Worm (Caenorhabditis elegans) whole organism, mixed stage, embryonic: Measurements from ENCODE around the gene F07D3.3.

Experiments
- M03D4.4 ChIP-seq: sonication (generic microtip); optimal IDR thresholded peaks from 2 replicates; lab custom pipeline; 2017; ENCODE audit warnings: mild to moderate bottlenecking, missing genetic modification characterization, missing compliant biosample characterization
- bed-3 ChIP-seq: fragments of 200-800 bp; sonication (Bioruptor generic); optimal IDR thresholded peaks from 3 replicates; lab custom pipeline; 2018; ENCODE audit warnings: mild to moderate bottlenecking, missing genetic modification characterization, moderate library complexity, missing compliant biosample characterization
- blmp-1 ChIP-seq: fragments of 150-350 bp; optimal IDR thresholded peaks from 2 replicates; lab custom pipeline; 2014; ENCODE audit warnings: missing biosample characterization, missing genetic modification characterization
- ceh-43 ChIP-seq: fragments of 200-800 bp; sonication (Bioruptor generic); optimal IDR thresholded peaks from 2 replicates; lab custom pipeline; 2018; ENCODE audit warnings: mild to moderate bottlenecking, missing genetic modification characterization, moderate library complexity, missing compliant biosample characterization
- ceh-83 ChIP-seq: fragments of 200-800 bp; sonication (Bioruptor generic); optimal IDR thresholded peaks from 2 replicates; lab custom pipeline; 2018; ENCODE audit warnings: mild to moderate bottlenecking, missing genetic modification characterization, missing compliant biosample characterization
- ces-1 ChIP-seq: fragments of 150-350 bp; optimal IDR thresholded peaks from 2 replicates; lab custom pipeline; 2014; ENCODE audit warnings: missing biosample characterization, missing genetic modification reagents, missing genetic modification characterization
- cnd-1 ChIP-seq: fragments of 200-800 bp; sonication (Bioruptor generic); optimal IDR thresholded peaks from 2 replicates; lab custom pipeline; 2018; ENCODE audit warnings: mild to moderate bottlenecking, missing genetic modification characterization, missing compliant biosample characterization
- drap-1 ChIP-seq: fragments of 200-800 bp; sonication (Bioruptor generic); optimal IDR thresholded peaks from 3 replicates; lab custom pipeline; 2018; ENCODE audit warnings: mild to moderate bottlenecking, missing genetic modification characterization, missing compliant biosample characterization
- elt-1 ChIP-seq: sonication (generic microtip); optimal IDR thresholded peaks from 2 replicates; lab custom pipeline; 2017; ENCODE audit warnings: missing genetic modification characterization, mild to moderate bottlenecking, missing compliant biosample characterization, antibody characterized with exemption, moderate library complexity, borderline replicate concordance; ENCODE audit not compliant: insufficient read depth
- elt-3 ChIP-seq: fragments of 150-350 bp; optimal IDR thresholded peaks from 2 replicates; lab custom pipeline; 2014; ENCODE audit warnings: missing biosample characterization, missing genetic modification characterization
- flh-1 ChIP-seq: fragments of 200-800 bp; sonication (Bioruptor generic); optimal IDR thresholded peaks from 2 replicates; lab custom pipeline; 2018; ENCODE audit warnings: mild to moderate bottlenecking, missing genetic modification characterization, moderate library complexity, missing compliant biosample characterization
- ham-2 ChIP-seq: fragments of 200-800 bp; sonication (Bioruptor generic); optimal IDR thresholded peaks from 2 replicates; lab custom pipeline; 2018; ENCODE audit warnings: mild to moderate bottlenecking, missing genetic modification characterization, missing compliant biosample characterization
- hlh-1 ChIP-seq: fragments of 150-350 bp; optimal IDR thresholded peaks from 2 replicates; lab custom pipeline; 2014; ENCODE audit warnings: missing biosample characterization, missing genetic modification reagents, missing genetic modification characterization
- lin-13 ChIP-seq: fragments of 150-350 bp; optimal IDR thresholded peaks from 2 replicates; lab custom pipeline; 2014; ENCODE audit warnings: missing biosample characterization, missing genetic modification characterization
- lin-32 ChIP-seq: fragments of 200-800 bp; sonication (Bioruptor generic); optimal IDR thresholded peaks from 2 replicates; lab custom pipeline; 2018; ENCODE audit warnings: mild to moderate bottlenecking, missing genetic modification characterization, missing compliant biosample characterization
- lsy-2 ChIP-seq: fragments of 150-350 bp; optimal IDR thresholded peaks from 2 replicates; lab custom pipeline; 2014; ENCODE audit warnings: missing biosample characterization, missing genetic modification characterization
- mab-5 ChIP-seq: fragments of 150-350 bp; optimal IDR thresholded peaks from 2 replicates; lab custom pipeline; 2014; ENCODE audit warnings: missing biosample characterization, missing genetic modification characterization
- mep-1 ChIP-seq: fragments of 150-350 bp; optimal IDR thresholded peaks from 2 replicates; lab custom pipeline; 2017; ENCODE audit warnings: missing biosample characterization, missing genetic modification reagents, missing genetic modification characterization, inconsistent platforms
- mls-2 ChIP-seq: sonication (generic microtip); optimal IDR thresholded peaks from 2 replicates; lab custom pipeline; 2016; ENCODE audit warnings: mild to moderate bottlenecking, missing genetic modification characterization, moderate library complexity, missing compliant biosample characterization
- nhr-12 ChIP-seq: fragments of 150-350 bp; optimal IDR thresholded peaks from 2 replicates; lab custom pipeline; 2014; ENCODE audit warnings: missing biosample characterization, missing genetic modification characterization
- nhr-2 ChIP-seq: fragments of 150-350 bp; optimal IDR thresholded peaks from 2 replicates; lab custom pipeline; 2014; ENCODE audit warnings: missing biosample characterization, missing genetic modification characterization
- nhr-237 ChIP-seq: fragments of 150-350 bp; optimal IDR thresholded peaks from 2 replicates; lab custom pipeline; 2014; ENCODE audit warnings: missing biosample characterization, missing genetic modification characterization
- nhr-28 ChIP-seq: fragments of 150-350 bp; optimal IDR thresholded peaks from 2 replicates; lab custom pipeline; 2014; ENCODE audit warnings: missing biosample characterization, missing genetic modification characterization
- nhr-76 ChIP-seq: sonication (generic microtip); optimal IDR thresholded peaks from 2 replicates; lab custom pipeline; 2017; ENCODE audit warnings: missing biosample characterization, missing genetic modification characterization
- pha-4 ChIP-seq: fragments of 150-350 bp; optimal IDR thresholded peaks from 2 replicates; lab custom pipeline; 2018; ENCODE audit warnings: missing biosample characterization, missing genetic modification reagents, missing genetic modification characterization
- sem-2 ChIP-seq: fragments of 200-800 bp; sonication (Bioruptor generic); optimal IDR thresholded peaks from 2 replicates; lab custom pipeline; 2018; ENCODE audit warnings: mild to moderate bottlenecking, missing genetic modification characterization, missing compliant biosample characterization
- snpc-4 ChIP-seq: fragments of 150-350 bp; optimal IDR thresholded peaks from 2 replicates; lab custom pipeline; 2014; ENCODE audit warnings: missing biosample characterization, missing genetic modification characterization
- sptf-1 ChIP-seq: sonication (generic microtip); optimal IDR thresholded peaks from 2 replicates; lab custom pipeline; 2017; ENCODE audit warnings: mild to moderate bottlenecking, missing genetic modification characterization, moderate library complexity, missing compliant biosample characterization
- tbx-8 ChIP-seq: fragments of 200-800 bp; sonication (Bioruptor generic); optimal IDR thresholded peaks from 2 replicates; lab custom pipeline; 2018; ENCODE audit warnings: mild to moderate bottlenecking, missing genetic modification characterization, moderate library complexity, missing compliant biosample characterization
- unc-120 ChIP-seq: sonication (generic microtip); optimal IDR thresholded peaks from 2 replicates; lab custom pipeline; 2017; ENCODE audit warnings: missing genetic modification characterization, missing compliant biosample characterization; ENCODE audit not compliant: poor library complexity, severe bottlenecking
- unc-62 ChIP-seq: fragments of 150-350 bp; optimal IDR thresholded peaks from 2 replicates; lab custom pipeline; 2014; ENCODE audit warnings: missing biosample characterization, missing genetic modification reagents, missing genetic modification characterization
- zip-8 ChIP-seq: fragments of 150-350 bp; optimal IDR thresholded peaks from 2 replicates; lab custom pipeline; 2014; ENCODE audit warnings: missing biosample characterization, missing genetic modification characterization
- ztf-11 ChIP-seq: fragments of 150-350 bp; optimal IDR thresholded peaks from 2 replicates; lab custom pipeline; 2014; ENCODE audit warnings: missing biosample characterization, missing genetic modification characterization

The F07D3.3 gene

DNA sequence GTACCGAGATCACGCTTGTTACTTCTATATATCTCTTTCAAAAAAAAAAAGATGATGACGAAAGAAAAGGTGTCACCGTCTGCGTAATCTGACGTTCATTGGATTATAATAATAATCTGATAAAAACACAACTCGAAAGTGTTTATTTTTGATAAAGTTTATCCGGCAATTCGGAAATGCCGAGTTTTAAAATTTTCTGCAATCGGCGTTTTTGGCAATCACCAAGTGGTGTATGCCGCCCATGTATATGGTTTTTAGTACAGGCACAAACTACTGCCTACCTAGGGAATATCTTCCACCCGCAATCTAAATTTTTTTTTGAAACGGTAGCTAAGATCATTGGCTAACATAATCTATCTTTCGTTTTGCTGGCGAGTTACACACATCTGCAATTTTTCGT is 11.4 kb upstream of the F07D3.3 start:
- no peak for TF ChIP-seq nhr-2
- no peak for TF ChIP-seq mep-1 (tag; lab: Kevin White, UChicago)
- TF ChIP-seq ces-1: no peak
- no peak for TF ChIP-seq tbx-8 (GFP tag; lab: Kevin White, UChicago)

DNA sequence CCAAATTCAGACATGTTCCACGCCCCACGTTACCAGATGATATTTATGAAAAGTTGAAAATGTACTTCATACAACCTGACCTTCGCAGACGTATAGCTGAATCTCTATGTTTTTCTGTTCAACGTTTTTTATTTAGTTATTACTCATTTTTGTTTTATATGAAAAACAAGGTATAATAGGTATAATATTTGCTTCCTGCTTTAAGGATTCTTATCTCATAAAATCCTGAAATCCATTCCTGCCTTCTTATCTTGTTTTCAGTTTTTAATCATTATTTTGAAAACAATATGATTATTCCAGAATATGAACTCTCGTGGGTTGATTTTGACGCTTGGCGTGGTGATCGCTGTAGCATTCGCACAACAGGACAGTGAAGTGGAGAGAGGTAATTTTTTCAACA is 9.2 kb upstream of the F07D3.3 start, which contains the start of gene flp-6:
Gene flp-6 (plus strand): TSS at position 301 of the 400 bp plus-strand sequence.
- no peak for TF ChIP-seq nhr-237 (tag; lab: Kevin White, UChicago)
- TF ChIP-seq ceh-83: no peak
- TF ChIP-seq lin-13 (tag; lab: Kevin White, UChicago): no peak
- TF ChIP-seq mls-2: no peak
- TF ChIP-seq nhr-76 (tag; lab: Kevin White, UChicago): no peak
- no peak for TF ChIP-seq flh-1 (GFP tag; lab: Kevin White, UChicago)
- TF ChIP-seq elt-1 (tag; lab: Kevin White, UChicago): no peak
- TF ChIP-seq ceh-43 (GFP tag; lab: Kevin White, UChicago): no peak
- TF ChIP-seq cnd-1 (tag; lab: Kevin White, UChicago): no peak
- no peak for TF ChIP-seq sptf-1 (tag; lab: Kevin White, UChicago)
- TF ChIP-seq nhr-2: no peak
- TF ChIP-seq blmp-1: no peak
- TF ChIP-seq bed-3 (GFP tag; lab: Kevin White, UChicago): no peak
- no peak for TF ChIP-seq mep-1 (tag; lab: Kevin White, UChicago)
- TF ChIP-seq nhr-28 (tag; lab: Kevin White, UChicago): no peak
- TF ChIP-seq ces-1: no peak
- TF ChIP-seq nhr-12 (tag; lab: Kevin White, UChicago): no peak
- no peak for TF ChIP-seq pha-4 (tag; lab: Kevin White, UChicago)
- TF ChIP-seq mab-5: no peak
- TF ChIP-seq, all 35 proteins: peak for 0

DNA sequence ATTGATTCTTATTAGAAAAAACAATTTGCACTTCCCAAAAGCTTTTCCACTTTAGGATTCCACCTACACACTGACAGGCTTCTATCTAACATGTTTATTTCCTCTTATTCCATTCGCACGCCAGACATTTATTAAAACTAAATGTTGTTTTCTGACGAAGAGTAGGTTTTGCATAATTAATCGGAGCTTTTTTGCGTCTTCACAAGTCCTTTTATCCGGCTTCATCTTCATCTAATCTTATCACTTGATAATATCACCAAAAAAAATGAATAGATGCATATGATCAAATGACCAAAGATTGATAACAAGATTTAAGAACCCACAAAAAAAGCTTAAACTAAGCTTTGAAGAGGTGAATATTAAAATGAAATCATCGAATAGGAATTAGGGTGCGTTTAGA is 3.0 kb upstream of the F07D3.3 start:
- TF ChIP-seq ham-2 (GFP tag; lab: Kevin White, UChicago) (no peak), elt-3 (tag; lab: Kevin White, UChicago) (no peak), M03D4.4 (tag; lab: Kevin White, UChicago) (no peak), lin-13 (tag; lab: Kevin White, UChicago) (no peak), nhr-237 (tag; lab: Kevin White, UChicago) (no peak), tbx-8 (GFP tag; lab: Kevin White, UChicago) (no peak), ceh-83 (no peak), blmp-1 (no peak), zip-8 (tag; lab: Kevin White, UChicago) (no peak), elt-1 (tag; lab: Kevin White, UChicago) (no peak), snpc-4 (tag; lab: Kevin White, UChicago) (no peak), unc-62 (GFP tag; lab: Kevin White, UChicago) (no peak), sem-2 (GFP tag; lab: Kevin White, UChicago) (no peak), ceh-43 (GFP tag; lab: Kevin White, UChicago) (no peak), nhr-28 (tag; lab: Kevin White, UChicago) (no peak), lsy-2 (tag; lab: Kevin White, UChicago) (no peak), hlh-1 (tag; lab: Kevin White, UChicago) (no peak), flh-1 (GFP tag; lab: Kevin White, UChicago) (no peak)

DNA sequence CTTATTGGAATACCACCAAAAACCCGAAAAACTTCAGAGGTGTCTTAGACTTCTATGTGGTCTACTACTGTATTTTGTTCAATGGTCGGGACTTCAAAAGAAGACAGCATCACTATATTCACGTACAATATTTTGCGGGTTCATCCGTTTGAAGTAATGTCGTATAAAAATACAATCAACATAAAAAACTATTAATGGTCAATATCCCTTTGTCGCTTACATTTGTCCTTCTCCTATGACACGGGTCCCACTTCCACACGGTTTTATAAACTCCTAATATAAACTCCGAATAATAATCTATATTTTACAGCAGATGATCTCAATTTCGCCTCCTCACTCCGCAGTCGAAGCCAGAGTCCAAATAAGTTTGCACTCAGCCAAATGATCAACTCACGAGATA is 5.0 kb downstream of the F07D3.3 start:
- TF ChIP-seq mab-5: no peak
- TF ChIP-seq sem-2 (GFP tag; lab: Kevin White, UChicago): no peak
- no peak for TF ChIP-seq M03D4.4 (tag; lab: Kevin White, UChicago)
- no peak for TF ChIP-seq zip-8 (tag; lab: Kevin White, UChicago)
- no peak for TF ChIP-seq ztf-11 (tag; lab: Kevin White, UChicago)
- TF ChIP-seq unc-120 (tag; lab: Kevin White, UChicago): no peak
- no peak for TF ChIP-seq ham-2 (GFP tag; lab: Kevin White, UChicago)
- no peak for TF ChIP-seq drap-1 (GFP tag; lab: Kevin White, UChicago)
- no peak for TF ChIP-seq mls-2
- TF ChIP-seq pha-4 (tag; lab: Kevin White, UChicago): no peak
- no peak for TF ChIP-seq lsy-2 (tag; lab: Kevin White, UChicago)
- TF ChIP-seq lin-32 (GFP tag; lab: Kevin White, UChicago): no peak
- TF ChIP-seq ceh-83: no peak
- no peak for TF ChIP-seq elt-1 (tag; lab: Kevin White, UChicago)
- no peak for TF ChIP-seq bed-3 (GFP tag; lab: Kevin White, UChicago)
- no peak for TF ChIP-seq ceh-43 (GFP tag; lab: Kevin White, UChicago)
- TF ChIP-seq blmp-1: no peak
- TF ChIP-seq nhr-12 (tag; lab: Kevin White, UChicago): no peak
- TF ChIP-seq lin-13 (tag; lab: Kevin White, UChicago): no peak
